Worm (Caenorhabditis elegans) whole organism, L4/young adult: ENCODE results near the gene idpp-6.

ENCODE experiments used
- W03F9.2 ChIP-seq: fragments of 150-350 bp; optimal IDR thresholded peaks from 2 replicates; lab custom pipeline; 2014; ENCODE audit warnings: missing biosample characterization, missing genetic modification characterization
- dao-5 ChIP-seq: sonication (generic microtip); optimal IDR thresholded peaks from 2 replicates; lab custom pipeline; 2016; ENCODE audit warnings: missing genotype, missing genetic modification characterization, moderate library complexity, missing compliant biosample characterization
- him-1 ChIP-seq: sonication (generic microtip); optimal IDR thresholded peaks from 2 replicates; lab custom pipeline; 2016; ENCODE audit warnings: missing genotype, missing genetic modification reagents, missing genetic modification characterization, missing compliant biosample characterization

The idpp-6 gene

DNA sequence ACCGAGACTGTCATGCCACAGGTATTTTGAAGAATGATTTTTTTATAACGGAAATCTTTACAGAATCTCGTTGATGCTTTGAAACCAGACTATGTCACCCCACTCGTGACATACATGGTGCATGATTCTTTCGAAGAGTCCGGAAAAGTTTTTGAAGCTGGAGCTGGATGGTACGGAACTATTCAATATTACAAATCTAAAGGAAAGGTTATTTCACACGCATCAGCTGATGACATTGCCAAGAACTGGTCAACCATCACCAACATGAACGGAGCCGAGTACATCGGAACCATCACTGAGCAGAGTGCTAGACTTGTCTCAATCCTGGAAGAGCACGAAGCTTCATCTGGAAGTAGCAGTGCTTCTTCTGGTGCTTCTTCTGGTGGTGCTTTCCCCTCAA lies 36.2 kb downstream of the idpp-6 start:
- TF ChIP-seq him-1 (tag; lab: Kevin White, UChicago) (no peak), dao-5 (tag; lab: Kevin White, UChicago) (no peak), W03F9.2 (tag; lab: Kevin White, UChicago) (no peak)

DNA sequence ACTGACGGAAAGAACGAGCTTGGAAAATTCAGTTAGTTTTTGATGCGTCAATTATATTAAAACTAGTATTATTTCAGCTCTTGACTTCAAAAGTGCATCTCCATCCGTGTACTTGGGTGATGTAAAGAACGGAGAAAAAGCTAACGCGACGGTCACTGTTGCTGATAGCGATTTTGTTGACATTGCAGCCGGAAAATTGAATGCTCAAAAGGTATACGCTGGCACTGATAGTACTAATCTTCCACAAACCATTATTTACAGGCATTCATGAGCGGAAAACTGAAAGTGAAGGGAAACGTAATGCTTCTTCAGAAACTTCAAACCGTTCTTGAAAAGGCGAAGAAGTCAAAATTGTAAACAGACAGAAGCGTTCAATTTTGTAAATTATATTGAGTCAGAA lies 36.7 kb downstream of the idpp-6 start:
- TF ChIP-seq him-1 (tag; lab: Kevin White, UChicago), result no peak
- no peak for TF ChIP-seq dao-5 (tag; lab: Kevin White, UChicago)
- no peak for TF ChIP-seq W03F9.2 (tag; lab: Kevin White, UChicago)

DNA sequence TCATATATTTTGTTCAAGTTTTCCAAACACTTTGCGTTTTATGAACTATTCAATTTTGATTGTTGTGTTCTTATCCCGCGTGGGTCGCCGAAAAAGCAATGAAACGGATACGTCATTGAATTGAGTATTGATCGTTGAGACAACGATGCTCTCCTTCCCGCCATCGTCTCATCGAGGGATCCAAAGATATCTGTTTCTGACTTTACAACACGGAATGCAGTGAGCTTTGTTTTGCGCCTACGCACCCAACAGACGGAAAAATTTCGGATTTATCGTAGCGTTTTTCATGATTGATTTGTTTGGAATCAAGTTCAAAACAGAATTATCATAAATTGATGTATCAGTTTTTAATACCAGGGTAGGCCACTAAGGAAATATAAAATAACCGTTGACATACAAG lies 39.6 kb downstream of the idpp-6 start:
- no peak for TF ChIP-seq him-1 (tag; lab: Kevin White, UChicago)
- TF ChIP-seq dao-5 (tag; lab: Kevin White, UChicago), result no peak
- TF ChIP-seq W03F9.2 (tag; lab: Kevin White, UChicago), result no peak

DNA sequence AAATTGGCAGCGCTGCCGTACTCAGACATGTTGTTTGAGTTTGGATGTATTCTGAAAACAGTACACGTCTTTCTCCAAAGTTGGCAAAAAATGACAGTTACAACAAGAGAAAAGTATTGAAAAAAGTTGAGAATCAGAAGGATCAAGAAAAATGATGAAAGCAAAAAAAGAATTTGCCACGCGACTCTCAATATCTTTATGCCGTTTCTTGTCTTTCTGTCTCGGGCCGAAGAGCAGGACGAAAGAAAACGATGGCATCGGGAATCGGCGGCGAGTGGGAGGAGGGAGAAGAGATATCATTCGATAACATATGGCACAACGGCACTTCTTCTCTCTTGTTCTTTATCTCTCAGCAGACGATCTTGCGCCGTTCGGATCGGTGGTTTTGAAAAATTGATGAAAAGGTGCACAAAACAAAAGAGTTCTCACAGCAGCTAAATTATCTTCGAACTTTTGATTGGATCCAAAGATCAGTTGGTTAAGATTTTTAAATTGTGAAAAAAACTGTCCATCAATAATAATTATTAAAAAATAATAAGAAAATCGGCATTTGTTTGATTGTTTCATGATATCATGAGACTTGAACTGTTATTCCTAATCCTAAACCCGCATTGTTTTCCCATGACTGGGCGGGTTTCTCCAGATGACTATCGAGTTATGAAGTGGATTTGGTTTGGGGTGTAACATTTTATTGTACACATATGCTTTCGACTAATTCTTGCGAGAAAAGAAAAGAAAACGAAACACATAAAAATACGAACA lies 40.4 kb downstream of the idpp-6 start, which contains the start of gene gei-15:
gei-15 (minus strand) TSS at position 51 of the 762 bp plus-strand sequence.
- TF ChIP-seq W03F9.2 (tag; lab: Kevin White, UChicago) (no peak), dao-5 (tag; lab: Kevin White, UChicago) (no peak), him-1 (tag; lab: Kevin White, UChicago) (no peak)

DNA sequence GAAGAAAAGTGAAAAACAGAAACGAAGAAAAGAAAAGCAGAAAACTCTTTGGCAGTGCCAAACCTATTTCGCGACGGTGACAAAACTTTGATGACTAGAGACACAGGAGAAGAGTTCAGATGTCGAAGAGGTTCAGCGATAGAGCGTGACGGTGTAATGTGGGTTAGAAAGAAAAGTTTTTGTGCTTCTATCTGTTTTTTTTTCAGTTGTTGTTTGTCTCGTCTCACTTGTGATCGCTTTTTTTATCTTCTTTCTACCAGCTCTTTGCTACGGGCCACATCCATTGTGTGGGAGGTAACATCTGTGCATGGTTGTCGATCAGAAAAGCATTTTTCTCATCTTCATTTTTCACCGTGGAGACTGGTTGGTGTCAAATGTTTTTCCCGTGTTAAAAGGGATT lies 42.9 kb downstream of the idpp-6 start, which contains the start of gene F41B4.1:
F41B4.1 (minus strand) TSS at position 23 of the 400 bp plus-strand sequence.
- TF ChIP-seq him-1 (tag; lab: Kevin White, UChicago) (no peak), dao-5 (tag; lab: Kevin White, UChicago) (no peak), W03F9.2 (tag; lab: Kevin White, UChicago) (no peak)
